Worm (Caenorhabditis elegans) whole organism, L1 larva: ENCODE measurements around the gene dhhc-10.

Source experiments
- hpl-2 ChIP-seq: fragments of 150-350 bp; optimal IDR thresholded peaks from 2 replicates; lab custom pipeline; 2014; ENCODE audit warnings: missing biosample characterization, missing genetic modification reagents, missing genetic modification characterization
- mef-2 ChIP-seq: fragments of 150-350 bp; optimal IDR thresholded peaks from 2 replicates; lab custom pipeline; 2014; ENCODE audit warnings: missing biosample characterization, missing genetic modification characterization
- nhr-77 ChIP-seq: fragments of 150-350 bp; optimal IDR thresholded peaks from 2 replicates; lab custom pipeline; 2014; ENCODE audit warnings: missing biosample characterization, missing genetic modification characterization
- rnt-1 ChIP-seq: sonication (generic microtip); optimal IDR thresholded peaks from 2 replicates; lab custom pipeline; 2016; ENCODE audit warnings: mild to moderate bottlenecking, missing genetic modification characterization, moderate library complexity, missing compliant biosample characterization
- ztf-11 ChIP-seq, 2 experiments: sonication (generic microtip); optimal IDR thresholded peaks; 2 replicates each; lab custom pipeline; 2016 to 2017; ENCODE audit warnings: missing genetic modification characterization in 2 of 2, missing biosample characterization in 1 of 2, missing compliant biosample characterization in 1 of 2
- ztf-4 ChIP-seq: fragments of 150-350 bp; optimal IDR thresholded peaks from 2 replicates; lab custom pipeline; 2014; ENCODE audit warnings: missing biosample characterization, missing genetic modification characterization

DNA sequence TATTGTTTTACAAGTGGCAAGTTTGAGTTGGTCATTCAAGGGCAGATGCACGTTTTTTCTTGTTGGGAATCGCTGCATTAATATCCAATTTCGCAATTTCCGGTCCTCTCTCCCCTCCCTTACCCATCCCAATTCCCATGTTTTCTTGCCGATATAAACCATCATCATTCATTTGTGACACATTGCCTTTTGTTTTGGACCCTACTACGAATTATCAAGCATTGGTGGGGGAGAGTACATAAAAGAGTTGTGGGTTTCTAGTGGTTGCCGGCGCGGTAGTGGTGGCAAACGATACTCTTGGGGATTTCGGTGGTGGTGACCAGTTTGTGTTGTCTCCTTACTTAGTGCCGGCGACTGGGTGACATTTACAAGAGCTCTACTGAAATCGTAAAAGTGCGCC is 35.3 kb downstream of the dhhc-10 start:
- TF ChIP-seq ztf-4 (tag; lab: Kevin White, UChicago) = no peak
- no peak for TF ChIP-seq rnt-1 (tag; lab: Kevin White, UChicago)
- TF ChIP-seq nhr-77 (tag; lab: Kevin White, UChicago) = no peak
- no peak for TF ChIP-seq mef-2 (tag; lab: Kevin White, UChicago)
- no peak for TF ChIP-seq ztf-11 (tag; optimal IDR thresholded peaks at IDR 0.05; lab: Kevin White, UChicago)
- TF ChIP-seq hpl-2 = no peak
